Worm (Caenorhabditis elegans) whole organism, L1 larva: ENCODE measurements around the gene W07E6.5.

Source experiments
- ama-1 ChIP-seq: fragments of 150-350 bp; optimal IDR thresholded peaks from 2 replicates; lab custom pipeline; 2014
- ceh-88 ChIP-seq: fragments of 200-800 bp; sonication (Bioruptor generic); IDR thresholded peaks from 2 replicates; pipeline ENCODE4 v1.3.6; 2022; ENCODE audit warnings: missing genetic modification characterization, missing compliant biosample characterization
- ceh-90 ChIP-seq: sonication (generic microtip); optimal IDR thresholded peaks from 2 replicates; lab custom pipeline; 2016; ENCODE audit warnings: missing genetic modification characterization, missing compliant biosample characterization
- egl-13 ChIP-seq: sonication (generic microtip); optimal IDR thresholded peaks from 2 replicates; lab custom pipeline; 2016; ENCODE audit warnings: missing genotype, missing genetic modification reagents, missing genetic modification characterization, missing compliant biosample characterization
- elt-2 ChIP-seq: sonication (generic microtip); optimal IDR thresholded peaks from 2 replicates; lab custom pipeline; 2016; ENCODE audit warnings: missing genetic modification characterization, mild to moderate bottlenecking, inconsistent platforms, missing compliant biosample characterization, missing genetic modification reagents
- elt-3 ChIP-seq, 6 experiments: fragments of 150-350 bp in 1 of 6; sonication (generic microtip); optimal IDR thresholded peaks; 2 replicates each; lab custom pipeline; 2017 to 2018; ENCODE audit warnings: missing biosample characterization in 6 of 6, missing genetic modification characterization in 6 of 6, inconsistent platforms in 1 of 6
- fkh-10 ChIP-seq: sonication (generic microtip); optimal IDR thresholded peaks from 2 replicates; lab custom pipeline; 2017; ENCODE audit warnings: missing biosample characterization, missing genetic modification reagents, missing genetic modification characterization
- fos-1 ChIP-seq: fragments of 150-350 bp; optimal IDR thresholded peaks from 2 replicates; lab custom pipeline; 2014; ENCODE audit warnings: missing biosample characterization, missing genetic modification characterization
- hpl-2 ChIP-seq: fragments of 150-350 bp; optimal IDR thresholded peaks from 2 replicates; lab custom pipeline; 2014; ENCODE audit warnings: missing biosample characterization, missing genetic modification reagents, missing genetic modification characterization
- jun-1 ChIP-seq: fragments of 150-350 bp; optimal IDR thresholded peaks from 2 replicates; lab custom pipeline; 2014; ENCODE audit warnings: missing biosample characterization, missing genetic modification reagents, missing genetic modification characterization
- lir-3 ChIP-seq: sonication (generic microtip); optimal IDR thresholded peaks from 2 replicates; lab custom pipeline; 2016; ENCODE audit warnings: mild to moderate bottlenecking, missing genetic modification characterization, moderate library complexity, missing compliant biosample characterization; ENCODE audit not compliant: poor library complexity
- lsy-2 ChIP-seq, 2 experiments: fragments of 150-350 bp; optimal IDR thresholded peaks; 2 replicates each; lab custom pipeline; 2014; ENCODE audit warnings: missing biosample characterization in 2 of 2, missing genetic modification characterization in 2 of 2
- mab-9 ChIP-seq: fragments of 200-800 bp; sonication (Bioruptor generic); IDR thresholded peaks from 2 replicates; pipeline ENCODE4 v1.3.6; 2022; ENCODE audit warnings: missing genetic modification reagents, missing genetic modification characterization, missing compliant biosample characterization
- mdl-1 ChIP-seq, 2 experiments: fragments of 150-350 bp; optimal IDR thresholded peaks; 2 replicates each; lab custom pipeline; 2014 to 2017; ENCODE audit warnings: missing biosample characterization in 2 of 2, missing genetic modification characterization in 2 of 2, inconsistent platforms in 1 of 2
- mep-1 ChIP-seq: fragments of 150-350 bp; optimal IDR thresholded peaks from 2 replicates; lab custom pipeline; 2014; ENCODE audit warnings: missing biosample characterization, missing genetic modification characterization
- nhr-11 ChIP-seq: fragments of 150-350 bp; optimal IDR thresholded peaks from 2 replicates; lab custom pipeline; 2014; ENCODE audit warnings: missing biosample characterization, missing genetic modification characterization
- nhr-12 ChIP-seq: sonication (generic microtip); optimal IDR thresholded peaks from 2 replicates; lab custom pipeline; 2017; ENCODE audit warnings: missing biosample characterization, missing genetic modification characterization
- nhr-19 ChIP-seq: fragments of 200-800 bp; sonication (Bioruptor generic); conservative IDR thresholded peaks from 2 replicates; pipeline ENCODE4 v1.3.6; 2022; ENCODE audit warnings: missing genetic modification characterization, missing compliant biosample characterization
- nhr-237 ChIP-seq: fragments of 150-350 bp; optimal IDR thresholded peaks from 2 replicates; lab custom pipeline; 2014; ENCODE audit warnings: missing biosample characterization, missing genetic modification characterization
- nhr-84 ChIP-seq: sonication (generic microtip); optimal IDR thresholded peaks from 2 replicates; lab custom pipeline; 2017; ENCODE audit warnings: missing biosample characterization, missing genetic modification characterization
- pag-3 ChIP-seq: sonication (generic microtip); optimal IDR thresholded peaks from 2 replicates; lab custom pipeline; 2017; ENCODE audit warnings: missing genetic modification characterization, mild to moderate bottlenecking, missing compliant biosample characterization, antibody characterized with exemption, borderline replicate concordance; ENCODE audit not compliant: insufficient read depth
- pax-3 ChIP-seq: fragments of 200-800 bp; sonication (Bioruptor generic); optimal IDR thresholded peaks from 2 replicates; lab custom pipeline; 2018; ENCODE audit warnings: mild to moderate bottlenecking, missing genetic modification characterization, moderate library complexity, missing compliant biosample characterization
- rnt-1 ChIP-seq: sonication (generic microtip); optimal IDR thresholded peaks from 2 replicates; lab custom pipeline; 2016; ENCODE audit warnings: mild to moderate bottlenecking, missing genetic modification characterization, moderate library complexity, missing compliant biosample characterization
- sup-37 ChIP-seq: fragments of 200-800 bp; sonication (Bioruptor generic); optimal IDR thresholded peaks from 2 replicates; lab custom pipeline; 2018; ENCODE audit warnings: mild to moderate bottlenecking, missing genetic modification characterization, missing compliant biosample characterization
- unc-62 ChIP-seq: fragments of 150-350 bp; optimal IDR thresholded peaks from 2 replicates; lab custom pipeline; 2014; ENCODE audit warnings: missing biosample characterization, missing genetic modification reagents, missing genetic modification characterization
- zip-4 ChIP-seq: fragments of 200-800 bp; sonication (Bioruptor generic); optimal IDR thresholded peaks from 2 replicates; lab custom pipeline; 2018; ENCODE audit warnings: mild to moderate bottlenecking, missing genetic modification characterization, moderate library complexity, missing compliant biosample characterization

Gene W07E6.5

ce11 chrII:509230-509629, 35.9 kb downstream of the W07E6.5 start, which contains the start of gene srh-105:
srh-105 (minus strand) TSS chrII:509330.
- no peak for TF ChIP-seq nhr-11 (tag; lab: Kevin White, UChicago)
- TF ChIP-seq jun-1 (tag; lab: Kevin White, UChicago): no peak
- no peak for TF ChIP-seq nhr-12
- TF ChIP-seq elt-3 (tag; optimal IDR thresholded peaks at IDR 0.05; lab: Kevin White, UChicago): no peak
- TF ChIP-seq nhr-84 (tag; lab: Kevin White, UChicago): no peak
- no peak for TF ChIP-seq unc-62 (GFP tag; lab: Kevin White, UChicago)
- no peak for TF ChIP-seq nhr-237 (tag; lab: Kevin White, UChicago)
- TF ChIP-seq, all 84 proteins: peak for 0

- TF ChIP-seq fkh-10 (GFP tag; lab: Kevin White, UChicago): no peak
- peak; percentile 58; the same call in 1 of the 2 replicates for TF ChIP-seq mab-9
These were observed 38.7 kb downstream of the W07E6.5 start for ce11 chrII:511968-512367.

- no peak for TF ChIP-seq zip-4
- TF ChIP-seq fkh-10 (GFP tag; lab: Kevin White, UChicago): no peak
- TF ChIP-seq egl-13 (tag; lab: Kevin White, UChicago): no peak
- TF ChIP-seq mab-9: no peak
- no peak for TF ChIP-seq unc-62 (GFP tag; lab: Kevin White, UChicago)
- no peak for TF ChIP-seq lsy-2 (tag; optimal IDR thresholded peaks at IDR 0.05; lab: Kevin White, UChicago)
These were observed 39.3 kb downstream of the W07E6.5 start for ce11 chrII:512630-513029.

DNA sequence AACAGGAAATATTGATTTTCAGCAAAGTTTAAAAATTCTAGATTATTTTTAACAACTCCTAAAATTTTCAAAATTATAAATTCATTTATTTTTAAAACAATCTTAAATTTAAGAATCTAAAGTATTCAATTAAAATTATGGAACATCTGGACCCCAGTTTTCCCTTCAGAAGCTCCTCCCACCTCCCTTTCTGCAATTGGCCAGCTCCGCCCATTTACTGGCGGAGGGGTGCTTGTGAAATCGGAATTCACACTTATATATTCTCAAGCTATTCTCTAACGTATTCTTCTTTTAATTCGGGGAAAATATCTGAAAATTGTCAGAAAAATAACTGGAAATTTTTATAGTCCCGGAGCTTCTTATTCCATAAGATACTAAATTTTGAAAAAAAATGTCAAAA, 42.5 kb downstream of the W07E6.5 start, which contains the start of gene mab-9:
Gene mab-9 (plus strand): TSS at position 260 of the 400 bp plus-strand sequence.
- TF ChIP-seq pax-3 (tag; lab: Kevin White, UChicago): no peak
- TF ChIP-seq lsy-2 (tag; optimal IDR thresholded peaks at IDR 0.05; lab: Kevin White, UChicago): peak in 1 of 2 experiments; percentile 7

ce11 chrII:521720-522119, 48.4 kb downstream of the W07E6.5 start:
- TF ChIP-seq zip-4 (no peak), mdl-1 (tag; optimal IDR thresholded peaks at IDR 0.05; lab: Kevin White, UChicago) (no peak), elt-2 (tag; lab: Kevin White, UChicago) (peak; percentile 51), fos-1 (tag; lab: Kevin White, UChicago) (no peak)

ce11 chrII:522302-522701, 49.0 kb downstream of the W07E6.5 start, which contains the start of gene slc-36.2:
slc-36.2 (plus strand) TSS chrII:522602.
- TF ChIP-seq fkh-10 (GFP tag; lab: Kevin White, UChicago) (no peak), ceh-90 (tag; lab: Kevin White, UChicago) (no peak), ama-1 (lab: Kevin White, UChicago) (no peak), lir-3 (no peak), sup-37 (no peak), mep-1 (no peak), ceh-88 (GFP tag; lab: Robert Waterston, UW) (no peak), lsy-2 (tag; optimal IDR thresholded peaks at IDR 0.05; lab: Kevin White, UChicago) (no peak), hpl-2 (GFP tag; lab: Kevin White, UChicago) (no peak)

ce11 chrII:526375-526774, 53.1 kb downstream of the W07E6.5 start, which contains the start of gene lgc-34:
lgc-34 (plus strand) TSS chrII:526574.
- TF ChIP-seq pag-3: peak; percentile 99
- peak; percentile 36 for TF ChIP-seq rnt-1 (tag; lab: Kevin White, UChicago)
- no peak for TF ChIP-seq nhr-19 (GFP tag; lab: Robert Waterston, UW)
- TF ChIP-seq, all 84 proteins: peak for 2
